Fruit fly (Drosophila melanogaster) whole organism, embryonic: ENCODE results near the gene CG10621.
A peak's percentile ranks its signal among the peaks of the same experiment; 100 is the strongest.

ENCODE experiments used
- Adf1 ChIP-seq: fragments of 200-800 bp; sonication (Bioruptor generic); IDR thresholded peaks from 2 replicates; pipeline ENCODE4 v1.3.6; 2022; ENCODE audit warnings: missing biosample characterization, missing genetic modification characterization
- Asciz ChIP-seq: fragments of 200-800 bp; sonication (Bioruptor generic); optimal IDR thresholded peaks from 2 replicates; lab custom pipeline; 2017; ENCODE audit warnings: missing biosample characterization, mild to moderate bottlenecking, missing genetic modification characterization, missing genetic modification reagents
- Atf3 ChIP-seq: fragments of 200-800 bp; sonication (Bioruptor generic); optimal IDR thresholded peaks from 3 replicates; lab custom pipeline; 2016; ENCODE audit warnings: missing biosample characterization, missing genetic modification characterization
- CG10147 ChIP-seq: fragments of 200-800 bp; sonication (Bioruptor generic); optimal IDR thresholded peaks from 2 replicates; lab custom pipeline; 2019; ENCODE audit warnings: missing biosample characterization, mild to moderate bottlenecking, missing genetic modification characterization, moderate library complexity
- CG10366 ChIP-seq: fragments of 200-800 bp; sonication (Bioruptor generic); IDR thresholded peaks from 2 replicates; pipeline ENCODE4 v1.3.6; 2022; ENCODE audit warnings: missing biosample characterization, missing genetic modification characterization
- CG10543 ChIP-seq: fragments of 200-800 bp; sonication (Bioruptor generic); optimal IDR thresholded peaks from 3 replicates; lab custom pipeline; 2017; ENCODE audit warnings: missing biosample characterization, mild to moderate bottlenecking, missing genetic modification characterization, moderate library complexity
- CG10565 ChIP-seq: fragments of 200-800 bp; sonication (Bioruptor generic); optimal IDR thresholded peaks from 3 replicates; lab custom pipeline; 2016; ENCODE audit warnings: missing biosample characterization, mild to moderate bottlenecking, missing genetic modification characterization
- CG10979 ChIP-seq: fragments of 200-800 bp; sonication (Bioruptor generic); optimal IDR thresholded peaks from 2 replicates; lab custom pipeline; 2018; ENCODE audit warnings: missing biosample characterization, mild to moderate bottlenecking, missing genetic modification characterization, moderate library complexity
- CG12071 ChIP-seq: fragments of 200-800 bp; sonication (Bioruptor generic); optimal IDR thresholded peaks from 3 replicates; lab custom pipeline; 2018; ENCODE audit warnings: missing biosample characterization, mild to moderate bottlenecking, missing genetic modification characterization
- CG13287 ChIP-seq: fragments of 200-800 bp; sonication (Bioruptor generic); IDR thresholded peaks from 2 replicates; pipeline ENCODE4 v1.3.6; 2022; ENCODE audit warnings: missing biosample characterization, missing genetic modification characterization; ENCODE audit not compliant: partially characterized antibody
- CG1603 ChIP-seq: fragments of 200-800 bp; sonication (Bioruptor generic); optimal IDR thresholded peaks from 2 replicates; lab custom pipeline; 2019; ENCODE audit warnings: missing biosample characterization, mild to moderate bottlenecking, missing genetic modification characterization, moderate library complexity
- CG17186 ChIP-seq: fragments of 200-800 bp; sonication (Bioruptor generic); optimal IDR thresholded peaks from 3 replicates; lab custom pipeline; 2017; ENCODE audit warnings: missing biosample characterization, missing genetic modification reagents, missing genetic modification characterization
- CG17328 ChIP-seq: fragments of 200-800 bp; sonication (Bioruptor generic); IDR thresholded peaks from 2 replicates; pipeline ENCODE4 v1.3.6; 2022; ENCODE audit warnings: missing biosample characterization, missing genetic modification characterization
- CG17612 ChIP-seq: fragments of 200-800 bp; sonication (Bioruptor generic); IDR thresholded peaks from 2 replicates; pipeline ENCODE4 v1.3.6; 2022; ENCODE audit warnings: missing biosample characterization, missing genetic modification characterization
- CG17829 ChIP-seq: fragments of 200-800 bp; optimal IDR thresholded peaks from 2 replicates; lab custom pipeline; 2019; ENCODE audit warnings: missing biosample characterization, mild to moderate bottlenecking, missing genetic modification characterization, moderate library complexity
- CG1832 ChIP-seq: fragments of 200-800 bp; sonication (Bioruptor generic); optimal IDR thresholded peaks from 2 replicates; lab custom pipeline; 2017; ENCODE audit warnings: missing biosample characterization, mild to moderate bottlenecking, missing genetic modification characterization, inconsistent platforms
- CG18619 ChIP-seq: fragments of 200-800 bp; sonication (Bioruptor generic); optimal IDR thresholded peaks from 3 replicates; lab custom pipeline; 2017; ENCODE audit warnings: missing biosample characterization, mild to moderate bottlenecking, missing genetic modification characterization
- CG3838 ChIP-seq: fragments of 200-800 bp; sonication (Bioruptor generic); optimal IDR thresholded peaks from 3 replicates; lab custom pipeline; 2016; ENCODE audit warnings: missing biosample characterization, missing genetic modification characterization
- CG4617 ChIP-seq: fragments of 200-800 bp; sonication (Bioruptor generic); optimal IDR thresholded peaks from 3 replicates; lab custom pipeline; 2016; ENCODE audit warnings: missing biosample characterization, missing genetic modification characterization, borderline replicate concordance
- CG4820 ChIP-seq: fragments of 200-800 bp; sonication (Bioruptor generic); optimal IDR thresholded peaks from 3 replicates; lab custom pipeline; 2016; ENCODE audit warnings: missing biosample characterization, missing genetic modification characterization
- CG5245 ChIP-seq: fragments of 200-800 bp; sonication (Bioruptor generic); optimal IDR thresholded peaks from 3 replicates; lab custom pipeline; 2016; ENCODE audit warnings: missing biosample characterization, missing genetic modification characterization
- CG7357 ChIP-seq: fragments of 200-800 bp; sonication (Bioruptor generic); IDR thresholded peaks from 3 replicates; pipeline ENCODE4 v1.3.6; 2022; ENCODE audit warnings: missing biosample characterization, missing genetic modification characterization
- CG7556 ChIP-seq: fragments of 200-800 bp; sonication (Bioruptor generic); optimal IDR thresholded peaks from 2 replicates; lab custom pipeline; 2017; ENCODE audit warnings: missing biosample characterization, mild to moderate bottlenecking, missing genetic modification characterization
- Dip2 ChIP-seq: fragments of 200-800 bp; sonication (Bioruptor generic); IDR thresholded peaks from 2 replicates; pipeline ENCODE4 v1.3.6; 2022; ENCODE audit warnings: missing biosample characterization, missing genetic modification characterization
- Dll ChIP-seq: fragments of 200-800 bp; sonication (Bioruptor generic); IDR thresholded peaks from 4 replicates; pipeline ENCODE4 v1.3.6; 2022; ENCODE audit warnings: missing biosample characterization, missing genetic modification characterization; ENCODE audit not compliant: partially characterized antibody
- Dp ChIP-seq: fragments of 200-800 bp; sonication (Bioruptor generic); optimal IDR thresholded peaks from 2 replicates; lab custom pipeline; 2018; ENCODE audit warnings: missing biosample characterization, mild to moderate bottlenecking, missing genetic modification characterization, moderate library complexity
- Ets97D ChIP-seq: fragments of 200-800 bp; sonication (Bioruptor generic); optimal IDR thresholded peaks from 3 replicates; lab custom pipeline; 2016; ENCODE audit warnings: missing biosample characterization, missing genetic modification characterization
- Fer3 ChIP-seq: fragments of 200-800 bp; sonication (Bioruptor generic); optimal IDR thresholded peaks from 2 replicates; lab custom pipeline; 2018; ENCODE audit warnings: missing biosample characterization, mild to moderate bottlenecking, missing genetic modification characterization, moderate library complexity
- Hey ChIP-seq: fragments of 200-800 bp; sonication (Bioruptor generic); optimal IDR thresholded peaks from 3 replicates; lab custom pipeline; 2018; ENCODE audit warnings: missing biosample characterization, mild to moderate bottlenecking, missing genetic modification characterization
- MESR4 ChIP-seq: fragments of 200-800 bp; sonication (Bioruptor generic); optimal IDR thresholded peaks from 2 replicates; lab custom pipeline; 2018; ENCODE audit warnings: missing biosample characterization, mild to moderate bottlenecking, missing genetic modification characterization, moderate library complexity
- NfI ChIP-seq: fragments of 200-800 bp; sonication (Bioruptor generic); optimal IDR thresholded peaks from 3 replicates; lab custom pipeline; 2018; ENCODE audit warnings: missing biosample characterization, mild to moderate bottlenecking, missing genetic modification characterization, moderate library complexity
- Pdp1 ChIP-seq, 2 experiments: fragments of 200-800 bp; sonication (Bioruptor generic); optimal IDR thresholded peaks; 3 replicates each; lab custom pipeline; 2016; ENCODE audit warnings: missing biosample characterization in 2 of 2, missing genetic modification characterization in 2 of 2, mild to moderate bottlenecking in 1 of 2, moderate library complexity in 1 of 2
- Scr ChIP-seq: fragments of 200-800 bp; sonication (Bioruptor generic); IDR thresholded peaks from 2 replicates; pipeline ENCODE4 v1.3.6; 2022; ENCODE audit warnings: missing biosample characterization, missing genetic modification characterization; ENCODE audit not compliant: partially characterized antibody
- abd-A ChIP-seq: fragments of 200-800 bp; sonication (Bioruptor generic); optimal IDR thresholded peaks from 3 replicates; lab custom pipeline; 2019; ENCODE audit warnings: missing biosample characterization, mild to moderate bottlenecking, missing genetic modification characterization, moderate library complexity
- cad ChIP-seq: fragments of >200 bp; optimal IDR thresholded peaks from 2 replicates; lab custom pipeline; 2017; ENCODE audit warnings: missing biosample characterization, missing genetic modification characterization
- chif ChIP-seq, 2 experiments: fragments of 200-800 bp; sonication (Bioruptor generic); optimal IDR thresholded peaks; 3 replicates each; lab custom pipeline; 2016; ENCODE audit warnings: missing biosample characterization in 2 of 2, missing genetic modification characterization in 2 of 2
- fd64A ChIP-seq: fragments of 200-800 bp; sonication (Bioruptor generic); optimal IDR thresholded peaks from 3 replicates; lab custom pipeline; 2018; ENCODE audit warnings: missing biosample characterization, mild to moderate bottlenecking, missing genetic modification characterization
- gce ChIP-seq: fragments of 200-800 bp; sonication (Bioruptor generic); IDR thresholded peaks from 3 replicates; pipeline ENCODE4 v1.3.6; 2022; ENCODE audit warnings: missing biosample characterization, missing genetic modification characterization
- gfzf ChIP-seq: fragments of 200-800 bp; sonication (Bioruptor generic); optimal IDR thresholded peaks from 2 replicates; lab custom pipeline; 2016; ENCODE audit warnings: missing biosample characterization, mild to moderate bottlenecking, missing genetic modification characterization, moderate library complexity
- ken ChIP-seq: fragments of 200-800 bp; sonication (Bioruptor generic); IDR thresholded peaks from 3 replicates; pipeline ENCODE4 v1.3.6; 2022; ENCODE audit warnings: missing biosample characterization, missing genetic modification characterization
- row ChIP-seq: fragments of 200-800 bp; sonication (Bioruptor generic); IDR thresholded peaks from 3 replicates; pipeline ENCODE4 v1.3.6; 2022; ENCODE audit warnings: missing biosample characterization, missing genetic modification characterization
- sd ChIP-seq: fragments of 200-800 bp; sonication (Bioruptor generic); optimal IDR thresholded peaks from 3 replicates; lab custom pipeline; 2018; ENCODE audit warnings: missing biosample characterization, mild to moderate bottlenecking, missing genetic modification characterization, moderate library complexity
- slbo ChIP-seq: fragments of 200-800 bp; sonication (Bioruptor generic); IDR thresholded peaks from 2 replicates; pipeline ENCODE4 v1.3.6; 2022; ENCODE audit warnings: missing biosample characterization, missing genetic modification characterization
- sna ChIP-seq: fragments of 200-800 bp; sonication (Bioruptor generic); IDR thresholded peaks from 2 replicates; pipeline ENCODE4 v1.3.6; 2022; ENCODE audit warnings: missing biosample characterization, missing genetic modification characterization; ENCODE audit not compliant: partially characterized antibody
- sob ChIP-seq: fragments of 200-800 bp; sonication (Bioruptor generic); IDR thresholded peaks from 2 replicates; pipeline ENCODE4 v1.3.6; 2022; ENCODE audit warnings: missing biosample characterization, missing genetic modification characterization
- sug ChIP-seq: fragments of 200-800 bp; optimal IDR thresholded peaks from 2 replicates; lab custom pipeline; 2019; ENCODE audit warnings: missing biosample characterization, mild to moderate bottlenecking, missing genetic modification characterization, moderate library complexity
- trem ChIP-seq: fragments of 200-800 bp; optimal IDR thresholded peaks from 3 replicates; lab custom pipeline; 2019; ENCODE audit warnings: missing biosample characterization, mild to moderate bottlenecking, missing genetic modification characterization, moderate library complexity
- vnd ChIP-seq: fragments of 200-800 bp; sonication (Bioruptor generic); IDR thresholded peaks from 3 replicates; pipeline ENCODE4 v1.3.6; 2022; ENCODE audit warnings: missing biosample characterization, missing genetic modification characterization; ENCODE audit not compliant: partially characterized antibody
- zen ChIP-seq: fragments of 200-800 bp; sonication (Bioruptor generic); optimal IDR thresholded peaks from 3 replicates; lab custom pipeline; 2018; ENCODE audit warnings: missing biosample characterization, mild to moderate bottlenecking, missing genetic modification characterization, moderate library complexity
- zen2 ChIP-seq: fragments of 200-800 bp; sonication (Bioruptor generic); IDR thresholded peaks from 3 replicates; pipeline ENCODE4 v1.3.6; 2022; ENCODE audit warnings: missing biosample characterization, missing genetic modification characterization; ENCODE audit not compliant: partially characterized antibody

Gene CG10621

DNA sequence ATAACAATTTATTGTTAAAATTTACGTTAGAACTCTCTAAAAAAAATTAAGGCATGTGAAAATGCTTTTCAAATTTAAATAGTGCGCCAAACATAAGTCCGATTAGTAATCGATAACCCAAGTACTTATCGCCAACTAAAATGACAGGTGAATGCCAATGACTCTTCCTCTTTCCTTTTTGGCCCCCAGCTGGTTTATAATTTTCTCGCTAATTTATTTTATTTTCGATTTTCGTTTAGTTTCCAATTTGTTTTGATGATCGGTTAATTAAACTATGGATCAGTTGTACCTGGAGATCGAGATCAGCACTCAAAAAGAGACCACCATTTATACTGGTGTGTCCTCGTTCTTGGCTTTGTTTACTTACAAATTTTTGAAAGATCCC is 5.5 kb downstream of the CG10621 start, which contains the start of gene CG10428 (continued):
- TF ChIP-seq Pdp1 (GFP tag; optimal IDR thresholded peaks at IDR 0.05; lab: Kevin White, UChicago): no peak
- no peak for TF ChIP-seq Hey (tag; lab: Kevin White, UChicago)
- no peak for TF ChIP-seq ken (GFP tag; lab: Robert Waterston, UW)
- TF ChIP-seq CG1603 (tag; lab: Kevin White, UChicago): peak; percentile 26
- no peak for TF ChIP-seq CG10366 (GFP tag; lab: Robert Waterston, UW)
- no peak for TF ChIP-seq CG18619
- TF ChIP-seq Atf3 (GFP tag; lab: Kevin White, UChicago): no peak
- TF ChIP-seq sna (GFP tag; lab: Robert Waterston, UW): 0 out of 2 replicates have a peak, but pooled peaks have one; percentile 35
- TF ChIP-seq abd-A (tag; lab: Kevin White, UChicago): no peak
- TF ChIP-seq Adf1 (GFP tag; lab: Robert Waterston, UW): no peak
- peak; percentile 59; the same call in 1 of the 4 replicates for TF ChIP-seq Dll (GFP tag; lab: Robert Waterston, UW)
- no peak for TF ChIP-seq CG1832 (GFP tag; lab: Kevin White, UChicago)
- TF ChIP-seq CG7556 (GFP tag; lab: Kevin White, UChicago): no peak
- TF ChIP-seq Asciz: no peak
- no peak for TF ChIP-seq sob
- TF ChIP-seq CG17612 (GFP tag; lab: Robert Waterston, UW): no peak
- TF ChIP-seq CG5245 (GFP tag; lab: Kevin White, UChicago): no peak
- peak; percentile 41; the same call in 1 of the 3 replicates for TF ChIP-seq vnd (GFP tag; lab: Robert Waterston, UW)
- no peak for TF ChIP-seq CG3838 (GFP tag; lab: Kevin White, UChicago)
- TF ChIP-seq CG7357: no peak
- no peak for TF ChIP-seq Fer3
- peak; percentile 56 for TF ChIP-seq MESR4 (GFP tag; lab: Kevin White, UChicago)
- TF ChIP-seq Ets97D (GFP tag; lab: Kevin White, UChicago): no peak
- TF ChIP-seq Dip2 (GFP tag; lab: Robert Waterston, UW): no peak
- no peak for TF ChIP-seq slbo (GFP tag; lab: Robert Waterston, UW)
- TF ChIP-seq Scr (GFP tag; lab: Robert Waterston, UW): peak; percentile 50
- no peak for TF ChIP-seq sd
- peak; percentile 64 for TF ChIP-seq CG4617 (GFP tag; lab: Kevin White, UChicago)
- TF ChIP-seq CG17186 (GFP tag; lab: Kevin White, UChicago): no peak
- TF ChIP-seq row (GFP tag; lab: Robert Waterston, UW): no peak
- no peak for TF ChIP-seq CG12071 (GFP tag; lab: Kevin White, UChicago)
- peak; percentile 61; the same call in 1 of the 2 replicates for TF ChIP-seq CG13287 (GFP tag; lab: Robert Waterston, UW)
- no peak for TF ChIP-seq NfI (GFP tag; lab: Kevin White, UChicago)
- no peak for TF ChIP-seq cad (GFP tag; lab: Kevin White, UChicago)
- TF ChIP-seq trem (tag; lab: Kevin White, UChicago): peak; percentile 46
- TF ChIP-seq gce (GFP tag; lab: Robert Waterston, UW): no peak
- no peak for TF ChIP-seq CG10565
- TF ChIP-seq fd64A (GFP tag; lab: Kevin White, UChicago): no peak
- TF ChIP-seq gfzf (GFP tag; lab: Kevin White, UChicago): peak; percentile 16
- TF ChIP-seq zen (tag; lab: Kevin White, UChicago): no peak
- no peak for TF ChIP-seq CG17829 (tag; lab: Kevin White, UChicago)
- peak; percentile 93 for TF ChIP-seq Dp (GFP tag; lab: Kevin White, UChicago)
- TF ChIP-seq chif (GFP tag; optimal IDR thresholded peaks at IDR 0.05; lab: Kevin White, UChicago): no peak
- TF ChIP-seq CG17328: no peak
- TF ChIP-seq CG10543 (GFP tag; lab: Kevin White, UChicago): no peak
- TF ChIP-seq zen2 (GFP tag; lab: Robert Waterston, UW): no peak
- TF ChIP-seq sug (tag; lab: Kevin White, UChicago): peak; percentile 99
- TF ChIP-seq CG10147 (GFP tag; lab: Kevin White, UChicago): no peak
- TF ChIP-seq CG4820 (GFP tag; lab: Kevin White, UChicago): no peak
- TF ChIP-seq CG10979 (tag; lab: Kevin White, UChicago): no peak
